Worm (Caenorhabditis elegans) whole organism, L1 larva: ENCODE data around the gene Y48A6B.7.
"Not testable (repeated sequence)": the region's sequence is repeated elsewhere in the genome, so short reads cannot be mapped to it uniquely, and the experiment has no call there.

Source experiments
- C34B4.2 ChIP-seq: sonication (generic microtip); optimal IDR thresholded peaks from 2 replicates; lab custom pipeline; 2017; ENCODE audit warnings: mild to moderate bottlenecking, missing genetic modification characterization, missing compliant biosample characterization
- aly-2 ChIP-seq: fragments of 150-350 bp; optimal IDR thresholded peaks from 2 replicates; lab custom pipeline; 2014; ENCODE audit warnings: missing biosample characterization, missing genetic modification characterization
- blmp-1 ChIP-seq: fragments of 150-350 bp; optimal IDR thresholded peaks from 2 replicates; lab custom pipeline; 2014; ENCODE audit warnings: missing biosample characterization, missing genetic modification characterization
- ceh-63 ChIP-seq: fragments of 200-800 bp; sonication (Bioruptor generic); optimal IDR thresholded peaks from 2 replicates; lab custom pipeline; 2018; ENCODE audit warnings: mild to moderate bottlenecking, missing genetic modification characterization, missing compliant biosample characterization
- ceh-8 ChIP-seq: fragments of 200-800 bp; sonication (Bioruptor generic); optimal IDR thresholded peaks from 2 replicates; lab custom pipeline; 2018; ENCODE audit warnings: mild to moderate bottlenecking, missing genetic modification characterization, moderate library complexity, missing compliant biosample characterization
- ceh-82 ChIP-seq, 3 experiments: fragments of 150-350 bp in 1 of 3; sonication (generic microtip) in 2 of 3; optimal IDR thresholded peaks; 2 replicates each; lab custom pipeline; 2014 to 2017; ENCODE audit warnings: missing biosample characterization in 3 of 3, missing genetic modification characterization in 3 of 3
- ces-1 ChIP-seq: fragments of 150-350 bp; optimal IDR thresholded peaks from 2 replicates; lab custom pipeline; 2014; ENCODE audit warnings: missing biosample characterization, missing genetic modification reagents, missing genetic modification characterization
- efl-1 ChIP-seq, 4 experiments: fragments of 150-350 bp; optimal IDR thresholded peaks in 3 of 4; peaks in 1 of 4; 1 replicate in 1 of 4; 2 replicates in 3 of 4; lab custom pipeline; 2014; ENCODE audit warnings: missing biosample characterization in 2 of 4, missing genetic modification characterization in 2 of 4, missing genetic modification reagents in 2 of 4
- elt-2 ChIP-seq: sonication (generic microtip); optimal IDR thresholded peaks from 2 replicates; lab custom pipeline; 2016; ENCODE audit warnings: missing genetic modification characterization, mild to moderate bottlenecking, inconsistent platforms, missing compliant biosample characterization, missing genetic modification reagents
- ets-5 ChIP-seq: fragments of 200-800 bp; sonication (Bioruptor generic); IDR thresholded peaks from 2 replicates; pipeline ENCODE4 v1.3.6; 2022; ENCODE audit warnings: missing genetic modification characterization, missing compliant biosample characterization
- fkh-8 ChIP-seq: sonication (generic microtip); optimal IDR thresholded peaks from 2 replicates; lab custom pipeline; 2016; ENCODE audit warnings: mild to moderate bottlenecking, missing genetic modification characterization, missing compliant biosample characterization
- fos-1 ChIP-seq: fragments of 150-350 bp; optimal IDR thresholded peaks from 2 replicates; lab custom pipeline; 2014; ENCODE audit warnings: missing biosample characterization, missing genetic modification characterization
- hlh-4 ChIP-seq: sonication (generic microtip); optimal IDR thresholded peaks from 2 replicates; lab custom pipeline; 2016; ENCODE audit warnings: mild to moderate bottlenecking, missing genetic modification characterization, missing compliant biosample characterization
- irx-1 ChIP-seq: sonication (generic microtip); optimal IDR thresholded peaks from 2 replicates; lab custom pipeline; 2016; ENCODE audit warnings: missing genetic modification characterization, missing compliant biosample characterization
- isw-1 ChIP-seq: fragments of 200-800 bp; sonication (Bioruptor generic); IDR thresholded peaks from 2 replicates; pipeline ENCODE4 v1.3.6; 2022; ENCODE audit warnings: missing genetic modification characterization, missing compliant biosample characterization
- jun-1 ChIP-seq: fragments of 150-350 bp; optimal IDR thresholded peaks from 2 replicates; lab custom pipeline; 2014; ENCODE audit warnings: missing biosample characterization, missing genetic modification reagents, missing genetic modification characterization
- lin-15B ChIP-seq: fragments of 150-350 bp; sonication (generic microtip); optimal IDR thresholded peaks from 3 replicates; lab custom pipeline; 2014; ENCODE audit warnings: missing biosample characterization, missing genetic modification characterization
- lin-35 ChIP-seq, 2 experiments: fragments of 150-350 bp; optimal IDR thresholded peaks; 2 replicates each; lab custom pipeline; 2014; ENCODE audit warnings: missing biosample characterization in 2 of 2, missing genetic modification characterization in 2 of 2, missing genetic modification reagents in 2 of 2
- lir-3 ChIP-seq: sonication (generic microtip); optimal IDR thresholded peaks from 2 replicates; lab custom pipeline; 2016; ENCODE audit warnings: mild to moderate bottlenecking, missing genetic modification characterization, moderate library complexity, missing compliant biosample characterization; ENCODE audit not compliant: poor library complexity
- lsy-2 ChIP-seq, 2 experiments: fragments of 150-350 bp; optimal IDR thresholded peaks; 2 replicates each; lab custom pipeline; 2014; ENCODE audit warnings: missing biosample characterization in 2 of 2, missing genetic modification characterization in 2 of 2
- mab-9 ChIP-seq: fragments of 200-800 bp; sonication (Bioruptor generic); IDR thresholded peaks from 2 replicates; pipeline ENCODE4 v1.3.6; 2022; ENCODE audit warnings: missing genetic modification reagents, missing genetic modification characterization, missing compliant biosample characterization
- mep-1 ChIP-seq: fragments of 150-350 bp; optimal IDR thresholded peaks from 2 replicates; lab custom pipeline; 2014; ENCODE audit warnings: missing biosample characterization, missing genetic modification characterization
- nhr-11 ChIP-seq: fragments of 150-350 bp; optimal IDR thresholded peaks from 2 replicates; lab custom pipeline; 2014; ENCODE audit warnings: missing biosample characterization, missing genetic modification characterization
- nhr-20 ChIP-seq: sonication (generic microtip); optimal IDR thresholded peaks from 2 replicates; lab custom pipeline; 2016; ENCODE audit warnings: mild to moderate bottlenecking, missing genetic modification characterization, missing compliant biosample characterization
- nhr-28 ChIP-seq: fragments of 150-350 bp; optimal IDR thresholded peaks from 2 replicates; lab custom pipeline; 2014; ENCODE audit warnings: missing biosample characterization, missing genetic modification characterization
- nhr-71 ChIP-seq: sonication (generic microtip); optimal IDR thresholded peaks from 2 replicates; lab custom pipeline; 2016; ENCODE audit warnings: mild to moderate bottlenecking, missing genetic modification characterization, moderate library complexity, missing compliant biosample characterization
- nhr-76 ChIP-seq: sonication (generic microtip); optimal IDR thresholded peaks from 2 replicates; lab custom pipeline; 2017; ENCODE audit warnings: missing biosample characterization, missing genetic modification characterization
- nhr-85 ChIP-seq: sonication (generic microtip); peaks from one replicate; lab custom pipeline; 2016; ENCODE audit warnings: missing genetic modification characterization, inconsistent platforms, missing compliant biosample characterization
- pag-3 ChIP-seq: sonication (generic microtip); optimal IDR thresholded peaks from 2 replicates; lab custom pipeline; 2017; ENCODE audit warnings: missing genetic modification characterization, mild to moderate bottlenecking, missing compliant biosample characterization, antibody characterized with exemption, borderline replicate concordance; ENCODE audit not compliant: insufficient read depth
- pqm-1 ChIP-seq: sonication (generic microtip); optimal IDR thresholded peaks from 3 replicates; lab custom pipeline; 2017; ENCODE audit warnings: missing biosample characterization, missing genetic modification characterization
- rnt-1 ChIP-seq: sonication (generic microtip); optimal IDR thresholded peaks from 2 replicates; lab custom pipeline; 2016; ENCODE audit warnings: mild to moderate bottlenecking, missing genetic modification characterization, moderate library complexity, missing compliant biosample characterization
- skn-1 ChIP-seq: fragments of 150-350 bp; optimal IDR thresholded peaks from 2 replicates; lab custom pipeline; 2014; ENCODE audit warnings: missing biosample characterization, missing genetic modification characterization
- snpc-4 ChIP-seq: fragments of 150-350 bp; optimal IDR thresholded peaks from 2 replicates; lab custom pipeline; 2014; ENCODE audit warnings: missing biosample characterization, missing genetic modification characterization
- sup-37 ChIP-seq: fragments of 200-800 bp; sonication (Bioruptor generic); optimal IDR thresholded peaks from 2 replicates; lab custom pipeline; 2018; ENCODE audit warnings: mild to moderate bottlenecking, missing genetic modification characterization, missing compliant biosample characterization
- unc-130 ChIP-seq: fragments of 150-350 bp; optimal IDR thresholded peaks from 2 replicates; lab custom pipeline; 2017; ENCODE audit warnings: missing biosample characterization, missing genetic modification characterization, inconsistent platforms
- unc-30 ChIP-seq: sonication (generic microtip); optimal IDR thresholded peaks from 2 replicates; lab custom pipeline; 2017; ENCODE audit warnings: missing biosample characterization, missing genetic modification characterization
- unc-86 ChIP-seq: sonication (generic microtip); optimal IDR thresholded peaks from 2 replicates; lab custom pipeline; 2016; ENCODE audit warnings: missing genetic modification characterization, missing compliant biosample characterization
- unc-98 ChIP-seq: fragments of 200-800 bp; sonication (Bioruptor generic); IDR thresholded peaks from 2 replicates; pipeline ENCODE4 v1.3.6; 2022; ENCODE audit warnings: missing genetic modification characterization, missing compliant biosample characterization
- ztf-4 ChIP-seq: fragments of 150-350 bp; optimal IDR thresholded peaks from 2 replicates; lab custom pipeline; 2014; ENCODE audit warnings: missing biosample characterization, missing genetic modification characterization

Y48A6B.7 gene

ce11 chrIII:11036132-11036531 lies 9.8 kb upstream of the Y48A6B.7 start (continued):
- TF ChIP-seq nhr-11 (tag; lab: Kevin White, UChicago) (no peak), efl-1 (optimal IDR thresholded peaks at IDR 0.05; lab: Kevin White, UChicago) (peak; percentile 86), efl-1 (GFP tag; optimal IDR thresholded peaks at IDR 0.05 in 1 of 2; lab: Kevin White, UChicago) (peak; percentile 83 to 98), nhr-85 (peak; percentile 74), elt-2 (tag; lab: Kevin White, UChicago) (peak; percentile 27), nhr-20 (peak; percentile 75), rnt-1 (no peak), sup-37 (GFP tag; lab: Kevin White, UChicago) (peak; percentile 36), snpc-4 (tag; lab: Kevin White, UChicago) (peak; percentile 69), hlh-4 (tag; lab: Kevin White, UChicago) (no peak), mab-9 (no peak), aly-2 (tag; lab: Kevin White, UChicago) (peak; percentile 55), ets-5 (no peak), unc-86 (tag; lab: Kevin White, UChicago) (peak; percentile 80), blmp-1 (tag; lab: Kevin White, UChicago) (peak; percentile 36), C34B4.2 (tag; lab: Kevin White, UChicago) (no peak), nhr-71 (tag; lab: Kevin White, UChicago) (peak; percentile 83), ceh-8 (GFP tag; lab: Kevin White, UChicago) (peak; percentile 53), unc-130 (tag; lab: Kevin White, UChicago) (peak; percentile 80), unc-98 (no peak; the same call in 1 of the 2 replicates), ces-1 (no peak), ceh-82 (tag; optimal IDR thresholded peaks at IDR 0.05; lab: Kevin White, UChicago) (peak; percentile 80 to 88 (median 82)), mep-1 (peak; percentile 83), lsy-2 (tag; optimal IDR thresholded peaks at IDR 0.05; lab: Kevin White, UChicago) (peak; percentile 97 to 99), lin-35 (GFP tag; optimal IDR thresholded peaks at IDR 0.05; lab: Kevin White, UChicago) (peak; percentile 67 to 87), lin-15B (peak; percentile 44), fkh-8 (tag; lab: Kevin White, UChicago) (peak; percentile 52), skn-1 (peak; percentile 67), nhr-28 (tag; lab: Kevin White, UChicago) (no peak), unc-30 (no peak), jun-1 (tag; lab: Kevin White, UChicago) (peak; percentile 50), pag-3 (no peak)
- TF ChIP-seq, all 84 proteins: peak for 46

- no peak for TF ChIP-seq efl-1 (optimal IDR thresholded peaks at IDR 0.05; lab: Kevin White, UChicago)
- TF ChIP-seq efl-1 (GFP tag; optimal IDR thresholded peaks at IDR 0.05 in 1 of 2; lab: Kevin White, UChicago), result peak in 1 of 2 experiments; percentile 24
- no peak for TF ChIP-seq pqm-1 (tag; lab: Kevin White, UChicago)
- no peak for TF ChIP-seq irx-1 (tag; lab: Kevin White, UChicago)
- TF ChIP-seq isw-1 (GFP tag; lab: Robert Waterston, UW), result no peak
These were observed 6.5 kb upstream of the Y48A6B.7 start, which contains the start of gene Y48A6B.9 for ce11 chrIII:11032872-11033271. Gene Y48A6B.9, plus strand, starts transcription at chrIII:11033172.

- no peak for TF ChIP-seq efl-1 (optimal IDR thresholded peaks at IDR 0.05; lab: Kevin White, UChicago)
- peak in 1 of 2 experiments; percentile 56 for TF ChIP-seq efl-1 (GFP tag; optimal IDR thresholded peaks at IDR 0.05 in 1 of 2; lab: Kevin White, UChicago)
- TF ChIP-seq nhr-76 (tag; lab: Kevin White, UChicago), result no peak
- TF ChIP-seq irx-1 (tag; lab: Kevin White, UChicago), result no peak
- TF ChIP-seq ceh-63 (GFP tag; lab: Kevin White, UChicago), result no peak
These were observed 4.9 kb upstream of the Y48A6B.7 start, which contains the start of gene Y48A6B.14 for ce11 chrIII:11031309-11031708. Gene Y48A6B.14, plus strand, starts transcription at chrIII:11031609.

- TF ChIP-seq ztf-4, lir-3, fos-1 (tag; lab: Kevin White, UChicago): not testable (repeated sequence)
These were observed 3.0 kb upstream of the Y48A6B.7 start, which contains the start of gene Y48A6B.8 for ce11 chrIII:11029337-11029736. Gene Y48A6B.8, minus strand, starts transcription at chrIII:11029437.
